Worm (Caenorhabditis elegans) whole organism, midembryonic: ENCODE measurements around the gene K12H6.2.

Experiments
- T22C8.4 ChIP-seq: fragments of 200-800 bp; sonication (Bioruptor generic); IDR thresholded peaks from 2 replicates; pipeline ENCODE4 v1.3.6; 2022; ENCODE audit warnings: missing genetic modification characterization, missing compliant biosample characterization
- cog-1 ChIP-seq: sonication (generic microtip); optimal IDR thresholded peaks from 2 replicates; lab custom pipeline; 2016; ENCODE audit warnings: missing genetic modification characterization, missing compliant biosample characterization
- flt-1 ChIP-seq: fragments of 200-800 bp; sonication (Bioruptor generic); IDR thresholded peaks from 2 replicates; pipeline ENCODE4 v1.3.6; 2022; ENCODE audit warnings: missing genetic modification characterization, missing compliant biosample characterization
- med-1 ChIP-seq: sonication (generic microtip); optimal IDR thresholded peaks from 2 replicates; lab custom pipeline; 2017; ENCODE audit warnings: missing genetic modification characterization, mild to moderate bottlenecking, missing compliant biosample characterization, antibody characterized with exemption, missing genetic modification reagents; ENCODE audit not compliant: insufficient read depth
- ref-1 ChIP-seq: fragments of 200-800 bp; sonication (Bioruptor generic); conservative IDR thresholded peaks from 2 replicates; pipeline ENCODE4 v1.3.6; 2022; ENCODE audit warnings: missing genetic modification reagents, missing genetic modification characterization, missing compliant biosample characterization
- tab-1 ChIP-seq: fragments of 200-800 bp; sonication (Bioruptor generic); IDR thresholded peaks from 2 replicates; pipeline ENCODE4 v1.3.6; 2022; ENCODE audit warnings: missing genetic modification characterization, missing compliant biosample characterization

- TF ChIP-seq flt-1 (GFP tag; lab: Robert Waterston, UW) (no peak), med-1 (GFP tag; lab: Kevin White, UChicago) (no peak), cog-1 (tag; lab: Kevin White, UChicago) (no peak), ref-1 (no peak), tab-1 (GFP tag; lab: Robert Waterston, UW) (no peak), T22C8.4 (GFP tag; lab: Robert Waterston, UW) (no peak)
These were observed 41.8 kb downstream of the K12H6.2 start, which contains the start of gene sdz-9 for ce11 chrII:2773534-2773933.
